Worm (Caenorhabditis elegans) whole organism, L4/young adult: ENCODE results near the gene F45G2.8.
A peak's percentile ranks its signal among the peaks of the same experiment; 100 is the strongest.

ENCODE experiments used
- W03F9.2 ChIP-seq: fragments of 150-350 bp; optimal IDR thresholded peaks from 2 replicates; lab custom pipeline; 2014; ENCODE audit warnings: missing biosample characterization, missing genetic modification characterization
- dao-5 ChIP-seq: sonication (generic microtip); optimal IDR thresholded peaks from 2 replicates; lab custom pipeline; 2016; ENCODE audit warnings: missing genotype, missing genetic modification characterization, moderate library complexity, missing compliant biosample characterization
- him-1 ChIP-seq: sonication (generic microtip); optimal IDR thresholded peaks from 2 replicates; lab custom pipeline; 2016; ENCODE audit warnings: missing genotype, missing genetic modification reagents, missing genetic modification characterization, missing compliant biosample characterization

Gene F45G2.8

DNA sequence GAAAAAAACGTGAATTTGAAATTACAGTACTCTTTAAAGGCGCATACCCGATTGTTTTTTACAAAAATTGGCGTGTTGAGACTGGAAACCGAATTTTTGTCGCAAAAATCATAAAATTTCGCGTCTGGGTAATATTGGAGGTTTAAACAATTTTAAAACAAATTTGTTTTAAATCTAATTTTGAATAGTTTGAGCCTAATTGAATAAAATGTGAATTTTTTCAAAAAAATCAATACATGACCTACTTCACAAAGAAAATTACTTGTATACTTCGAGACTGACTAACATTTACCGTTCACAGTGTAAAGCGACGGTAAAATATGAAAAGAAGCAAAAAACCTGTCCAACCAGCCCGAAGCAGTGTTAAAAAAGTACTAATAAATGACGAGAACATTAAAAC lies 21.8 kb upstream of the F45G2.8 start:
- no peak for TF ChIP-seq dao-5 (tag; lab: Kevin White, UChicago)
- TF ChIP-seq him-1 = no peak
- TF ChIP-seq W03F9.2 = no peak

DNA sequence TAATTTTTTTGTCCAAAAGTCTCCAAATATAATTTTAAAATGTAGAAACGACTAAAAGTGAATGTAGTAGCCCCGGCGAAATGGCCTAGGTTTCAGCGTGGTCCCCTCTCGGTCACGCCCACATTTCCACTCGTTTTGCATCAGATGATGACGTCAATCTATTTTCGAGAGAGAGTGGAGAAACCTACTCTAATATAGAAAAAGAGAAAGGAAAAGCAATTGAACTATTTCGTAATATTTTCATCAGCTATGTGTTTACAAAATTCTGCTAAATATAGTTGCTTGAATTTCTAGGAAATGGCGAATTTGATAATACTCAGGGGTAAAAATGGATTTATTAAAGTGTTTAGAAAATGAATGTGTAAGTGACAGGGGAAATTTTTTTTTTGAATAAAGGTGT lies 20.3 kb upstream of the F45G2.8 start:
- no peak for TF ChIP-seq dao-5 (tag; lab: Kevin White, UChicago)
- TF ChIP-seq W03F9.2 = no peak
- TF ChIP-seq him-1 = no peak

DNA sequence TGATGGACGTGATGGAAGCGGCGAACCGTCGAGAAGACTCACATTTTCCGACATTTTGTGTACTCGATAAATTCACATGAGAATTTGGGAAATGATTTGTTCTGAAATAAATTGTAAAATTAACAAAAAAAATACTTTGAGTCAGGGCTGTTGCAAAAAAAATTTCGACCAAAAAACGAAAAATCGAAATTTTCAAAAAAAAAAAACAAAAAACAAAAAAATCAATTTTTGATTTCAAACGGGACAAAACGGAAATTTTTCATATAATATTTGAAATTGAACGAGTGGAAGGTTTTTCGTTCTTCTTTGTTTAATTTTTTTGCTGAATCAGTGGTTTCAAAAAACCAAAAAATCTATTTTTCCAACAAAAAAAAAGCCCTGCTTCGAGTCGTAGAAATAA lies 19.7 kb upstream of the F45G2.8 start, which contains the start of gene cua-1:
Gene cua-1 (minus strand): TSS at position 101 of the 400 bp plus-strand sequence.
- TF ChIP-seq W03F9.2 (no peak), him-1 (no peak)

DNA sequence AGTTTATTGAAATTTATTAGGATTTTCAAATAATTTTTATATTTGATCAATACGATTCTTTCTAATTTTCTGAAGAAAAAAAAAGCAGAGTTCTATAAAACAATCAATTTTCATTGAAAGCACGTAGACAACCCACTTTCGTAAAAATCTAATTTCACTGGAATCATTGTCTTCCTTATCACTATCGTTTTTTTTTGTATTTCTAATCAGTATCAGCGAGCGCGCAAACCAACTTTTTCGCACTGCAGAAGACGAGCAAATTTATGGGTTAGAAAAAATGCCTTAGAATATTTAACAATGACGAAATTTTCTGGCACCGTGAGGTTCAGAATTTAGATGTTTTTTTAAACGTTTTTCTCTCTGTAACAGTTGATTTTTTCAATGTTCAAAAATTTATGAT lies 17.4 kb upstream of the F45G2.8 start:
- no peak for TF ChIP-seq him-1
- TF ChIP-seq W03F9.2 = no peak
- no peak for TF ChIP-seq dao-5 (tag; lab: Kevin White, UChicago)

DNA sequence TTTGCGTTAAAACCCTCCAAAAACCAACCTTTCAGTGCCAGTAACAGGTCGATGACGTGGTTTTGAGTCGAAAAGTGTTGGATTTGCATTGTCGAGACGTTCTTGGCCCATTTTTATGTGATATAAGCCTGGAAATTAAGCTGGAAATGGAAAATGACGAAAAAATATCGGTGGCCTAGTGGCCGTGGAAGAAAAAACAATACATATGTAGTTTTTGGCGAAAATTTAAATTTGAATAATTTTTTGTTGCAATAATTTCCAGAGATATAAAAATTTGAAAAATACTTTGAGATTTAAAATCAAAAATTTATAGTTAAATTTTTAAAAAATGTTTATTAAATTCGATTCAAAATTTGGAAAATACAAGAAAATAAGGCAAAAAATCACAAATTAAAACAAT lies 3.9 kb upstream of the F45G2.8 start, which contains the start of gene ciao-2B:
Gene ciao-2B (minus strand): TSS at position 130 of the 400 bp plus-strand sequence.
- no peak for TF ChIP-seq W03F9.2
- no peak for TF ChIP-seq him-1
- TF ChIP-seq dao-5 (tag; lab: Kevin White, UChicago) = no peak

DNA sequence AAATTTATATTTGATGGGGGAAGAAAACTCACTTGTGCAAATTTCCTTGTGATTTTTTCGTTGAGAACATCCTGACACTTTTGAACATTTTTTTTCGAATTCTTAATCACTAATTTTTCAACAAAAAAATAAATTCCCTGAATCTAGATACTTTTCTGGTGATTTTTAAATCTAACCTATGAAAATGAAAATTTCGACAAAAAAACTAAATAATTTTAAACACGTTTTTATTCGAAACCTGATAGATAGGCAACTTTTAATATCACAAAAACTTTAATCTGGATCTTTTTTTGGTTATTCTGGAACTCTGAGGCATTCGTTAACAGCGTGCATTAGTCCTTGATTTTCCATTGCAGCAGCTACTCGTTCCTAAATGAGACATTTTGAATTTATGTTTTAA lies 1.4 kb upstream of the F45G2.8 start, which contains the start of gene F45G2.9:
Gene F45G2.9 (minus strand): TSS at position 101 of the 400 bp plus-strand sequence.
- TF ChIP-seq dao-5 (tag; lab: Kevin White, UChicago) = no peak
- TF ChIP-seq him-1 = no peak
- TF ChIP-seq W03F9.2 = no peak

DNA sequence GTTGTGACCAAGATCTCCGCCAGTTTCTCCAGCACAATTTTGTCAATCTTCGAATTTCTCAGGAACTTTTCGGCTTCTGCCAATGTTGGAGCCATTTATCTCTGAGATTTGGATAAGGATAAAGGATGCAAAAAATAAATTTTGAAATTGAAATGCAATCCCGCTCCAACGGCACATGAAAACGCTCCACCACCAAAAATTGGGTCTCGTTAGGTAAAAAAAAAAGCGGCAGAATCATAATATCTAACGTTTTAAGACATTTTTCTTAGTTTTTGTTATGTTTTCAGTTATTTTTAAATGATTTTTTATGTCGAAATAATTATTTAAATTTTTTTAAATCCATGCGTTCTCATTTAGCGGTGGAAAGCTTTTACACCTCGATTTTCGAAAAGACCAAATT lies 1.1 kb downstream of the F45G2.8 start, which contains the start of gene F45G2.7:
Gene F45G2.7 (minus strand): TSS at position 101 of the 400 bp plus-strand sequence.
- TF ChIP-seq him-1 = no peak
- TF ChIP-seq W03F9.2 = no peak
- TF ChIP-seq dao-5 (tag; lab: Kevin White, UChicago) = no peak

DNA sequence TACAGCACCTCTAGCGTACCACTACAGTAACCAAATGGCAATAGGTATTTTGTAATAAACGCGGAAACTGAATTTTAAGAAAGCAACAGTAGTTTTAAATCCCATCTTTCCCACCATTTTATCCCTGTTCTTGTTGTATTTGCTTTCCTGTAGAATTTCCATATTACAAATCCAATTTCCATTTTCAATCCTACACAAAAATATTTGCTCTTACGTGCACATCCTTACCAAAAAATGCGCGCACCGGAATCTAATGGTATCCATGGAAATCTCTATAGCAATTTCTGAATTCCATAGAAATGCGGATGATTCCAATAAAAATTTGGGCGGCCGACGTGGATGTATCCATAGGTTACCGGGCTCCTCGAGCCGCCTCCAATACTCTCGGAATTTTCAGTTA lies 5.3 kb downstream of the F45G2.8 start, which contains the start of gene trf-1:
Gene trf-1 (plus strand): TSS at position 301 of the 400 bp plus-strand sequence.
- no peak for TF ChIP-seq W03F9.2
- TF ChIP-seq dao-5 (tag; lab: Kevin White, UChicago) = no peak
- TF ChIP-seq him-1 = no peak

DNA sequence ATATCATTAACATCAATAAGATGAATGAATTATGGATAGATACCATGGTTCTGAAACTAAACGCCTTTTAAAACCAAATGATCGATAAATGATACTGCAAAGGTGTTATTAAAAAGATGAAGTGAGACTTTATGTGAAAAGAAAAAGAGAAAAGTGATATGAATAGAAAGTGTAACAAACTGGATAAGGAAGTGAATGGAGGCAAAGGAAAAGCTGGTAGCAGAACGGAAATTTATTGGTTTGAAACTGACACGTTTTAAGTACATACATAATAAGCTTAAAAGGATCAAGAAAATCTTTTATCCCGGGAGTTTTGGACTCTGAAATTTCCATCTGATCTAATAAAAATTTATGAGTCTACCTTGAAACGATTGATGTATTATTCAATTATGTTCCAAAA lies 5.8 kb downstream of the F45G2.8 start, which contains the start of gene bli-5:
Gene bli-5 (minus strand): TSS at position 101 of the 400 bp plus-strand sequence.
- no peak for TF ChIP-seq him-1
- TF ChIP-seq dao-5 (tag; lab: Kevin White, UChicago) = no peak
- TF ChIP-seq W03F9.2 = no peak

DNA sequence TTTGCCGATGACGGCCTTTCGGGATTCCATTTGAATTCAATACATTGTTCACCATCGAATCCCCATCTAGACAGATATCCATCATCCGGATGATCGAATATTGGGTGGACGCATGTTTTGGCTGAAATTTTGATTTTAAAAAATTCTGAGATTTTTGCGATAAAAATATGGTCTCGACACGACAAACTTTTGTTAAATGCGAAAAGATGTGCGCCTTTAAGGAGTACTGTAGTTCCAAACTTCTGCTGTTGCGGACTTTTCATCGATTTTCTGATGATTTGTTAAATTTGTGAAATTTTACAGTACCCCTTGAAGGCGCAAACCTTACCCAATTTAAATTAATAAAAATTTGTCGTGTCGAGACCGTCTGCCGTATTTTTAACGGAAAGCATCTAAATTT lies 7.7 kb downstream of the F45G2.8 start:
- TF ChIP-seq W03F9.2 (no peak), dao-5 (tag; lab: Kevin White, UChicago) (no peak), him-1 (no peak)

DNA sequence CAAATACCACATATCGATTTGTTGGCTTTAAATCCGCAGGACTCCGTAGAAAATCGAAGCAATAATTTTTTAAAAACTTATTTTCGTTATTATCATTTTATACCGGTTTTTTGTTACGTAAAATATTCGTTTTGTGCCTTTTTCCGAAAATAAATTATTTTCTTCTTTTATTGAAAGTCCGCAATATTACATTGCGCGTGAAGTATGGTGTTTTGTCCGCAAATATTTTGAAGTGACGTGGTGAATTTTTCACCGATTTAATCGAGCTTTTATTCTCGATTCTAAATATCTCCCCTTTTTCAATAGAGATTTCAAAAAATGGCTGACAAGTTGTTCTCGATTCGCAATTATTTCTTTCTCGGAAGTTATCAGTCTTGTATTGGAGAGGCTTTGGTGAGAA lies 9.4 kb downstream of the F45G2.8 start, which contains the start of gene cope-1:
Gene cope-1 (plus strand): TSS at position 229 of the 400 bp plus-strand sequence.
- TF ChIP-seq him-1 (no peak), W03F9.2 (no peak), dao-5 (tag; lab: Kevin White, UChicago) (no peak)

DNA sequence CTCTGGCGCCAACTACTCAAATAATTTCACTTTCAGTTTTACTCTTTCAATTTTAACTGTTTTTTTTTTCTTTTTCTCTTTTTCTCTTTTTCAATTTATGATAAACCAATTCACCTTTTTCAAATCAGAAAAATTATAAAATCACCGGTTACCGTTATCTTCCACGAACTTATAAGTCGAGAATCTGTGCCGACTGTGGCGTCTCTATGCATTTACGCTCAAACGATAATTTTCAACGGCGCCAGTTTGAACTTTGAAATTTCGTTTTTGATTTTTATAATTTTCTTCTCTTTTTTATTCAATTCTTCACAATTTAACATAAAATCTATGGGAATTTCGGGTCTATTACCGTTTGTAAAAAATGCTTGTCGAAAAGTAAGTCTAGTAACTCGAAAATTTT lies 12.1 kb downstream of the F45G2.8 start, which contains the start of gene exo-1:
Gene exo-1 (plus strand): TSS at position 101 of the 400 bp plus-strand sequence.
- TF ChIP-seq him-1 = no peak
- TF ChIP-seq dao-5 (tag; lab: Kevin White, UChicago) = no peak
- TF ChIP-seq W03F9.2 = peak; percentile 87

DNA sequence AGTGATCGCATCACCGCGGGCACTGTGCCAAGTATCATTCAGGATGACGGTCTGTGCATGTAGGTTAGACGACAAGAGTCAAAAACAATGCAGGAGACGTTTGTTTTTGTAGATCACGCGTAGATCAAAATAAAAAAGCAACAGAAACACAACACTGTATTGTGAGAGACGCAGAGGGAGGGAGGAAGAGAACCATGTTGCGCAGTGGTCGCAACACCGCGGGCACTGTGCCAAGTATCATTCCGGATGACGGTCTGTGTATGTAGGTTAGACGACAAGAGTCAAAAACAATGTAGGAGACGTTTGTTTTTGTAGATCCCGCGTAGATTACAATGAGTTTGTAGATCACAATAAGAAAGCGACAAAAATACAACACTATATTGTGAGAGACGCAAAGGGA lies 16.5 kb downstream of the F45G2.8 start:
- no peak for TF ChIP-seq him-1
- no peak for TF ChIP-seq W03F9.2
- no peak for TF ChIP-seq dao-5 (tag; lab: Kevin White, UChicago)

DNA sequence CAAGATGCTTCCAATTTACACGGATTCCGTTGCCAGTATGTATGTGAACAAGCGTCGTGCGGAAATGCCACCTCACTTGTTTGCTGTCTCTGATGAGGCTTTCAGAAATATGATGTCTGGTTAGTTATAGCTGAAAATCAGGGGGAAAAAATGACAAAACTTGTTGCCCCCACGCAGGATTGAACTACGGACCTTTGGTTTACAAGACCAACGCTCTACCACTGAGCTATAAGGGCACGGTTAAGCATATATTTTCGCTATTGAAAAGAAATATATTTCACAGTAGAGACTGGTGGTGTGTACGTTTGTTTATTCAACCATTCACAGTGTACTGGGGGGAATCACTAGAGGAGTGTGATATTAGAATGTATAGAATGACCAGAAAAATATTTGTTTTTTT lies 24.3 kb downstream of the F45G2.8 start:
- no peak for TF ChIP-seq W03F9.2
- no peak for TF ChIP-seq him-1
- no peak for TF ChIP-seq dao-5 (tag; lab: Kevin White, UChicago)

DNA sequence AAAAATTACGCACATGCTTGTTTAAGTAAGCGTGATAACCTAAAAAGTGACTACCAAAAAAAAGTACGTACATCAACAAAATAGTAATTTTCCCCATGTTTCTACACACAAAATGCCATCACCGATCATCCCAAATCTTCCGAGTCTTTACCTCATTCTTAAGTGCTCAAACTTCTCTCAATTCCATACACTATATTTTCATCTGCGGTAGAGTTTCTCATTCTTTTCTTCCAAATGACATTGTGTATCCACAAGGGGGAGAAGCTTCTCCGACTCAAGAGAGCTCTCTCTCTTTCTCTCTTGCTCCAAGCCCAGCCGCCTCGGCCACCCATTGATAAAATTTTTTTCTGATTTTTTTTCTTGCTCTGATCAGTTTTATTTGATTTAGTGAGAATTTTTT lies 26.0 kb downstream of the F45G2.8 start, which contains the start of gene myo-6:
Gene myo-6 (plus strand): TSS at position 301 of the 400 bp plus-strand sequence.
- no peak for TF ChIP-seq dao-5 (tag; lab: Kevin White, UChicago)
- TF ChIP-seq W03F9.2 = no peak
- no peak for TF ChIP-seq him-1

DNA sequence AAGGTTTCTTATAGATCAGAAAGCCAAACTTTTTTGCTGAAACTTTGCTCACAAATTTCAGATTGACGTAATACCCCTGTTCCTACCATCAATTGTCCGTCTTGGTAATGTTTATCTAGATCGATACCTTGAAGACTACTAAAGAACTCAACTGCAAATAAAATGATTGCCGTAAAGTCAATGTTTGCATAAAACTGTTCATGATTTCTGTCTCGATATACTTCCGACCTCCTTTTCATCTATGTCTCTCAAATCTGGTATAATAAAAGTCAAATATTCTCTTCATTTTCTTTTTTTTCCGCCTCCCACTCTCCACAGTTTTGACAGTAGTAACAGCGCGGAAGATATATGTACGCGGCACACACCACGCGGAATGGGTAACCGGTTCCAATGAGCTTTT lies 30.0 kb downstream of the F45G2.8 start, which contains the start of gene nas-1:
Gene nas-1 (plus strand): TSS at position 301 of the 400 bp plus-strand sequence.
- TF ChIP-seq dao-5 (tag; lab: Kevin White, UChicago) (no peak), W03F9.2 (no peak), him-1 (no peak)
